Worm (Caenorhabditis elegans): ENCODE results near the gene npr-12.

The npr-12 gene

ce11 chrIV:6909863-6910733, 27.4 kb downstream of the npr-12 start, which contains the start of the genes rpn-1 and ribo-1:
TSS of gene rpn-1 (minus strand) at chrIV:6909913.
TSS of gene ribo-1 (plus strand) at chrIV:6910683.
- no peak for TF ChIP-seq mdl-1 (tag; optimal IDR thresholded peaks at IDR 0.05)
- no peak for TF ChIP-seq saeg-2 (GFP tag; IDR thresholded peaks at IDR 0.05)
- TF ChIP-seq nhr-102 (tag; optimal IDR thresholded peaks at IDR 0.05), result no peak
- no peak for TF ChIP-seq zip-11 (GFP tag; IDR thresholded peaks at IDR 0.05)
- no peak for TF ChIP-seq madf-9 (GFP tag; conservative IDR thresholded peaks at IDR 0.05)
- TF ChIP-seq nhr-10 (tag; optimal IDR thresholded peaks at IDR 0.05), result no peak
- no peak for TF ChIP-seq mdt-29 (GFP tag; IDR thresholded peaks at IDR 0.05)
- TF ChIP-seq lin-29 (GFP tag; IDR thresholded peaks at IDR 0.05), result no peak
- TF ChIP-seq lin-39 (tag; optimal IDR thresholded peaks at IDR 0.05), result no peak
- no peak for TF ChIP-seq daf-16 (GFP tag; optimal IDR thresholded peaks at IDR 0.05)
- TF ChIP-seq daf-16 (tag; optimal IDR thresholded peaks at IDR 0.05), result peak; percentile 25
- TF ChIP-seq arid-1 (GFP tag; conservative IDR thresholded peaks at IDR 0.05), result no peak
- no peak for TF ChIP-seq hmg-1.1 (GFP tag; IDR thresholded peaks at IDR 0.05)
- no peak for TF ChIP-seq nhr-28 (tag; optimal IDR thresholded peaks at IDR 0.05)
- no peak for TF ChIP-seq duxl-1 (tag; optimal IDR thresholded peaks at IDR 0.05; ENCODE audit: poor library complexity)
- TF ChIP-seq Y105C5A.15 (GFP tag; IDR thresholded peaks at IDR 0.05), result no peak
- TF ChIP-seq daf-8 (GFP tag; IDR thresholded peaks at IDR 0.05), result no peak
- TF ChIP-seq dpl-1 (GFP tag; optimal IDR thresholded peaks at IDR 0.05), result peak; percentile 57
- no peak for TF ChIP-seq nhr-42 (GFP tag; IDR thresholded peaks at IDR 0.05)
- TF ChIP-seq unc-39 (tag; optimal IDR thresholded peaks at IDR 0.05), result no peak
- TF ChIP-seq unc-130 (GFP tag; optimal IDR thresholded peaks at IDR 0.05), result peak; percentile 53
- TF ChIP-seq nhr-6 (tag; optimal IDR thresholded peaks at IDR 0.05), result peak; percentile 15
- no peak for TF ChIP-seq snpc-1.2 (GFP tag; IDR thresholded peaks at IDR 0.05)
- TF ChIP-seq ceh-20 (GFP tag; IDR thresholded peaks at IDR 0.05), result no peak
- TF ChIP-seq dve-1 (tag; optimal IDR thresholded peaks at IDR 0.05; ENCODE audit: insufficient read depth), result peak; percentile 9
- no peak for TF ChIP-seq lin-13 (GFP tag; optimal IDR thresholded peaks at IDR 0.05)
- no peak for TF ChIP-seq jun-1 (tag; optimal IDR thresholded peaks at IDR 0.05)
- TF ChIP-seq lsy-2 (tag; optimal IDR thresholded peaks at IDR 0.05), result peak in 1 of 2 experiments; percentile 64
- no peak for TF ChIP-seq nhr-76 (tag; optimal IDR thresholded peaks at IDR 0.05)
- peak in 1 of 2 experiments; percentile 19 for TF ChIP-seq unc-62 (GFP tag; optimal IDR thresholded peaks at IDR 0.05 in 1 of 2)
- no peak for TF ChIP-seq unc-62 (tag; optimal IDR thresholded peaks at IDR 0.05)
- no peak for TF ChIP-seq lin-1 (GFP tag; IDR thresholded peaks at IDR 0.05)
- no peak for TF ChIP-seq egl-43 (GFP tag; IDR thresholded peaks at IDR 0.05)
- TF ChIP-seq aha-1 (tag), result peak; percentile 88
- no peak for TF ChIP-seq mep-1 (tag; optimal IDR thresholded peaks at IDR 0.05)
- no peak for TF ChIP-seq ceh-32 (tag; optimal IDR thresholded peaks at IDR 0.05; ENCODE audit: poor library complexity)
- peak; percentile 39 for TF ChIP-seq mes-2 (tag; optimal IDR thresholded peaks at IDR 0.05; ENCODE audit: poor library complexity, severe bottlenecking)
- no peak for TF ChIP-seq ces-1 (GFP tag; optimal IDR thresholded peaks at IDR 0.05)
- no peak for TF ChIP-seq nhr-111 (GFP tag; optimal IDR thresholded peaks at IDR 0.05)
- TF ChIP-seq cey-2 (tag; optimal IDR thresholded peaks at IDR 0.05; ENCODE audit: borderline replicate concordance, insufficient read depth), result no peak
- no peak for TF ChIP-seq ctbp-1 (GFP tag; IDR thresholded peaks at IDR 0.05)
- no peak for TF ChIP-seq fos-1 (tag; optimal IDR thresholded peaks at IDR 0.05)
- no peak for TF ChIP-seq egl-27 (tag; optimal IDR thresholded peaks at IDR 0.05)
- TF ChIP-seq zfp-3 (GFP tag; conservative IDR thresholded peaks at IDR 0.05), result no peak
- no peak for TF ChIP-seq mxl-3 (GFP tag; optimal IDR thresholded peaks at IDR 0.05)
- TF ChIP-seq php-3 (GFP tag; IDR thresholded peaks at IDR 0.05), result no peak
- TF ChIP-seq aly-2 (tag; optimal IDR thresholded peaks at IDR 0.05), result no peak
- no peak for TF ChIP-seq daf-12 (tag; optimal IDR thresholded peaks at IDR 0.05)
- TF ChIP-seq daf-19 (GFP tag; conservative IDR thresholded peaks at IDR 0.05), result no peak
- no peak for TF ChIP-seq F44E2.7 (GFP tag; IDR thresholded peaks at IDR 0.05)
